Worm (Caenorhabditis elegans): ENCODE data around the gene R07B1.7.

DNA sequence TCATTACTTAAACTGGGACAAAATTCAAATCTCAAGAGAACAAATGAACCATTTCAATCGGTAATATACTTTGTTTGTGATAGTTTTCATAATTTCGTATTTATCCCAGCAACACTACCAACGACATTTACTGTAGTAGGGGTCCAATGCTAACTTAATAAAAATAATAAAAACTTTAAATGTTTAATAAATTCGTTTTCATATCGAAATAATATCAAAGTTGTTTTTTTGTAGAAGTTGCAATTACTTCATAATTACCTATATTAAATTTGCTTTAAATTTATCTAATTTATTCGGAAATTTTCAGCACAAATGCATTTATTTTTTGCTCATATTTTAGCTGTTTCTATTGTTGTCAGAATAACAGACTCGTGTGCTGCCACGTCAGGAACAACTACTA is 2.6 kb upstream of the R07B1.7 start, which contains the start of gene R07B1.6:
- TF ChIP-seq ama-1 (optimal IDR thresholded peaks at IDR 0.05) (no peak), flt-1 (GFP tag; IDR thresholded peaks at IDR 0.05) (no peak), hnd-1 (tag; optimal IDR thresholded peaks at IDR 0.05) (no peak), ceh-13 (GFP tag; optimal IDR thresholded peaks at IDR 0.05) (no peak), scrt-1 (GFP tag; IDR thresholded peaks at IDR 0.05) (no peak), pes-1 (GFP tag; IDR thresholded peaks at IDR 0.05) (no peak), hmg-4 (GFP tag; optimal IDR thresholded peaks at IDR 0.05) (no peak), tra-4 (tag; optimal IDR thresholded peaks at IDR 0.05) (no peak), ets-7 (tag; optimal IDR thresholded peaks at IDR 0.05) (no peak), F13C5.2 (tag; optimal IDR thresholded peaks at IDR 0.05) (no peak), tbx-11 (GFP tag; IDR thresholded peaks at IDR 0.05) (no peak), hmbx-1 (tag; optimal IDR thresholded peaks at IDR 0.05) (no peak), sea-1 (GFP tag; conservative IDR thresholded peaks at IDR 0.05) (no peak), ceh-36 (tag; optimal IDR thresholded peaks at IDR 0.05) (no peak)
